Fruit fly (Drosophila melanogaster) whole organism, adult: ENCODE results near the gene CG4880.

Experiments used
- CG11617 ChIP-seq: fragments of 200-800 bp; sonication (Bioruptor generic); optimal IDR thresholded peaks from 2 replicates; lab custom pipeline; 2017; ENCODE audit warnings: mild to moderate bottlenecking, missing biosample characterization, missing genetic modification reagents, missing genetic modification characterization
- CG12768 ChIP-seq: fragments of 200-800 bp; sonication (Bioruptor generic); optimal IDR thresholded peaks from 2 replicates; lab custom pipeline; 2017; ENCODE audit warnings: missing biosample characterization, missing genetic modification characterization, mild to moderate bottlenecking, moderate library complexity, missing genetic modification reagents
- CG33017 ChIP-seq: fragments of 200-800 bp; sonication (Bioruptor generic); optimal IDR thresholded peaks from 2 replicates; lab custom pipeline; 2018; ENCODE audit warnings: missing biosample characterization, mild to moderate bottlenecking, missing genetic modification characterization, moderate library complexity
- CG5204 ChIP-seq: fragments of 200-800 bp; sonication (Bioruptor generic); optimal IDR thresholded peaks from 2 replicates; lab custom pipeline; 2016; ENCODE audit warnings: missing biosample characterization, missing genetic modification characterization
- CG7045 ChIP-seq: fragments of 200-800 bp; sonication (Bioruptor generic); optimal IDR thresholded peaks from 2 replicates; lab custom pipeline; 2017; ENCODE audit warnings: missing biosample characterization, mild to moderate bottlenecking, missing genetic modification characterization
- Crg-1 ChIP-seq: fragments of 200-800 bp; sonication (Bioruptor generic); optimal IDR thresholded peaks from 2 replicates; lab custom pipeline; 2016; ENCODE audit warnings: missing biosample characterization, missing genetic modification characterization
- cnc ChIP-seq, 2 experiments: fragments of >200 bp; optimal IDR thresholded peaks; 2 replicates each; lab custom pipeline; 2017
- kay ChIP-seq: fragments of 200-800 bp; sonication (Bioruptor generic); peaks from one replicate; lab custom pipeline; 2016; ENCODE audit warnings: missing biosample characterization, missing genetic modification characterization, borderline replicate concordance
- ovo ChIP-seq: fragments of 200-800 bp; sonication (Bioruptor generic); optimal IDR thresholded peaks from 2 replicates; lab custom pipeline; 2016; ENCODE audit warnings: missing biosample characterization, missing genetic modification characterization
- pad ChIP-seq: fragments of 200-800 bp; sonication (Bioruptor generic); optimal IDR thresholded peaks from 3 replicates; lab custom pipeline; 2017; ENCODE audit warnings: missing biosample characterization, missing genetic modification characterization, mild to moderate bottlenecking, moderate library complexity, missing genetic modification reagents
- toe ChIP-seq: fragments of 200-800 bp; sonication (Bioruptor generic); optimal IDR thresholded peaks from 2 replicates; lab custom pipeline; 2016; ENCODE audit warnings: missing biosample characterization, missing genetic modification characterization

dm6 chrX:16897087-16897486 lies 10.5 kb downstream of the CG4880 start, which contains the start of gene CG33252:
- TF ChIP-seq kay (GFP tag; lab: Kevin White, UChicago) (no peak), CG33017 (no peak), CG11617 (no peak), cnc (optimal IDR thresholded peaks at IDR 0.05; lab: Kevin White, UChicago) (no peak), CG5204 (GFP tag; lab: Kevin White, UChicago) (no peak), toe (GFP tag; lab: Kevin White, UChicago) (no peak), pad (GFP tag; lab: Kevin White, UChicago) (no peak), Crg-1 (GFP tag; lab: Kevin White, UChicago) (no peak), CG7045 (GFP tag; lab: Kevin White, UChicago) (no peak), CG12768 (no peak), ovo (GFP tag; lab: Kevin White, UChicago) (no peak)
